Worm (Caenorhabditis elegans): ENCODE data around the gene Y55F3BL.6.

Y55F3BL.6 gene

ce11 chrIV:795383-795872 lies 11.4 kb downstream of the Y55F3BL.6 start, which contains the start of gene skr-18:
Gene skr-18, minus strand, starts transcription at chrIV:795433.
- TF ChIP-seq lin-39 (tag; optimal IDR thresholded peaks at IDR 0.05): no peak
- TF ChIP-seq ZK546.5 (tag; optimal IDR thresholded peaks at IDR 0.05): no peak
- TF ChIP-seq ceh-82 (tag; optimal IDR thresholded peaks at IDR 0.05): no peak
- no peak for TF ChIP-seq nhr-25 (tag; optimal IDR thresholded peaks at IDR 0.05)
- TF ChIP-seq skn-1 (tag; optimal IDR thresholded peaks at IDR 0.05): no peak
- no peak for TF ChIP-seq nhr-77 (tag; optimal IDR thresholded peaks at IDR 0.05)
- no peak for TF ChIP-seq pha-4 (tag; optimal IDR thresholded peaks at IDR 0.05)
- no peak for TF ChIP-seq nhr-43 (tag; optimal IDR thresholded peaks at IDR 0.05; ENCODE audit: poor library complexity, severe bottlenecking)
- no peak for TF ChIP-seq nhr-11 (tag; optimal IDR thresholded peaks at IDR 0.05)
- TF ChIP-seq nhr-67 (tag; optimal IDR thresholded peaks at IDR 0.05): no peak
- TF ChIP-seq daf-12 (tag; optimal IDR thresholded peaks at IDR 0.05): no peak
- no peak for TF ChIP-seq fkh-10 (GFP tag; optimal IDR thresholded peaks at IDR 0.05)
- no peak for TF ChIP-seq nhr-28 (tag; optimal IDR thresholded peaks at IDR 0.05)
- TF ChIP-seq ceh-9 (tag; optimal IDR thresholded peaks at IDR 0.05): no peak
- no peak for TF ChIP-seq zag-1 (tag; optimal IDR thresholded peaks at IDR 0.05)
- no peak for TF ChIP-seq sea-2 (GFP tag; optimal IDR thresholded peaks at IDR 0.05)
- no peak for TF ChIP-seq elt-3 (tag; optimal IDR thresholded peaks at IDR 0.05)
- TF ChIP-seq nhr-237 (tag; optimal IDR thresholded peaks at IDR 0.05): no peak
- no peak for TF ChIP-seq nhr-12 (tag; optimal IDR thresholded peaks at IDR 0.05)

DNA sequence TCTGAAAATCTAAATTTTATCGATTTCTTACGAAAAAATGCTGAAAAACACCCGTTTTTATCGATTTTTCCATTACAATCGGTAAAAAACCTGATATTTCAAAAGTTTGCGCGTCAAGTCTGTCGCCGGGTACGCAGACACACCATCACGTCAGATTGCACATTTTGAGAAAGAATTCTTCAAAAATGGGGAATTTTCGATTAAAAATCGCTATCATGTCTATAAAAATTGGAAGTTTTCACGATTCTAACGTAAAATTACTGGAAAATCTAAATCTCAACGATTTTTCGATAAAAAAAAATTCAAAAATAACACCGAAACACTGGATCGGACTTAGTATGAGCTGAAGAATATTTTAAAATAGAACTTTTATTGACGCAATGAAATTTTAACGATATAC lies 12.6 kb downstream of the Y55F3BL.6 start, which contains the start of gene F56B3.4:
Gene F56B3.4, minus strand, starts transcription at position 1 of the 400 bp plus-strand sequence.
- TF ChIP-seq pqm-1 (tag; optimal IDR thresholded peaks at IDR 0.05): no peak
- no peak for TF ChIP-seq nhr-23 (tag; optimal IDR thresholded peaks at IDR 0.05)
- no peak for TF ChIP-seq nhr-28 (tag; optimal IDR thresholded peaks at IDR 0.05)
- no peak for TF ChIP-seq nhr-77 (tag; optimal IDR thresholded peaks at IDR 0.05)
- no peak for TF ChIP-seq lin-15B (tag; optimal IDR thresholded peaks at IDR 0.05)
- TF ChIP-seq elt-1 (tag; optimal IDR thresholded peaks at IDR 0.05): no peak
- TF ChIP-seq hmg-11 (tag; optimal IDR thresholded peaks at IDR 0.05): no peak
- TF ChIP-seq ceh-9 (tag; optimal IDR thresholded peaks at IDR 0.05): no peak
- no peak for TF ChIP-seq sea-2 (GFP tag; optimal IDR thresholded peaks at IDR 0.05)
- TF ChIP-seq ztf-4 (tag; optimal IDR thresholded peaks at IDR 0.05): no peak
- TF ChIP-seq nhr-237 (tag; optimal IDR thresholded peaks at IDR 0.05): no peak
- TF ChIP-seq aly-2 (tag; optimal IDR thresholded peaks at IDR 0.05): no peak
- TF ChIP-seq nhr-12 (tag; optimal IDR thresholded peaks at IDR 0.05): no peak
- TF ChIP-seq zag-1 (tag; optimal IDR thresholded peaks at IDR 0.05): no peak

DNA sequence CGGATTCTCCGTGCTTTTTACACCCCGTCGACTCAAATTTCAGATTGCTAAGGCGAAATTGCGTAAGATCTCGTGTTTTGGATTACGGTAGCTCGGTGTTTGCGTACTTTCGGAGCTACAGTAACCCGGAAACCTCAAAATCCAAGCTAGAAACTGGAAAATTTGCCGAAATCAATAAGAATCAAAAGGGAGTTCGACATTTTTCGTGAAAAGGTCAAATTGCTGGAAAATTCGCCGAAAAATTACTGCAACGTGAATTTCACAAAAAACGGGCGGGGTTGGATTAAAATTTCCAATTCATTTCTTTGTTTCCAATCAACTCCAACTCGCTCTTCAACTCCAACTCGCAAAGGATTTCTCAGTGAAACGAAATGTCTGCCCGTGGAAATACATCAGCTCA lies 19.1 kb downstream of the Y55F3BL.6 start, which contains the start of gene F56B3.6:
Gene F56B3.6, plus strand, starts transcription at position 301 of the 400 bp plus-strand sequence.
- TF ChIP-seq nhr-11 (tag; optimal IDR thresholded peaks at IDR 0.05): no peak
- TF ChIP-seq unc-62 (GFP tag; optimal IDR thresholded peaks at IDR 0.05): no peak
- TF ChIP-seq ama-1 (optimal IDR thresholded peaks at IDR 0.05): no peak
- TF ChIP-seq nhr-76 (tag; optimal IDR thresholded peaks at IDR 0.05): no peak
- TF ChIP-seq ztf-4 (tag; optimal IDR thresholded peaks at IDR 0.05): no peak
- TF ChIP-seq nhr-23 (tag; optimal IDR thresholded peaks at IDR 0.05): no peak
- no peak for TF ChIP-seq egl-27 (tag; optimal IDR thresholded peaks at IDR 0.05)
- no peak for TF ChIP-seq lsy-12 (tag; optimal IDR thresholded peaks at IDR 0.05)

DNA sequence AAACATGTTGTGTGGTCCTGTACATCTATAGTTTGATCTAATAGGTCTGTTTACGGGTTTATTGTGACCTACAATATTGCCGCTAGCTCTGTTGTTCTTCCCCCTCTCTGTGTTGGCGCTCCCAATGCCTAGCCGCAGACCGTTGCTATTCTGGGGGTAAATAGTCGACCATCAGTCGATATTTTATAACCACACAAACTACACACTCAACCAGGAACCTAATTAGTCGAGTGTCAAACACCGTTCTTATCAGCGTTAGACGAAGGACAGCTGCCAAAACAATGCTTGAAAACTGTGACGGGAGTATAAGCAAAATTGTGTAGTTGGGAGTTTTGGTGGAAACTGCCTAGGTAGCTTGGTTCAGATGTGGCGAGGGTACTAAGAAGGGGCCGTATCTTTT lies 24.5 kb downstream of the Y55F3BL.6 start:
- TF ChIP-seq jun-1 (tag; optimal IDR thresholded peaks at IDR 0.05) (no peak), nhr-77 (tag; optimal IDR thresholded peaks at IDR 0.05) (no peak)

DNA sequence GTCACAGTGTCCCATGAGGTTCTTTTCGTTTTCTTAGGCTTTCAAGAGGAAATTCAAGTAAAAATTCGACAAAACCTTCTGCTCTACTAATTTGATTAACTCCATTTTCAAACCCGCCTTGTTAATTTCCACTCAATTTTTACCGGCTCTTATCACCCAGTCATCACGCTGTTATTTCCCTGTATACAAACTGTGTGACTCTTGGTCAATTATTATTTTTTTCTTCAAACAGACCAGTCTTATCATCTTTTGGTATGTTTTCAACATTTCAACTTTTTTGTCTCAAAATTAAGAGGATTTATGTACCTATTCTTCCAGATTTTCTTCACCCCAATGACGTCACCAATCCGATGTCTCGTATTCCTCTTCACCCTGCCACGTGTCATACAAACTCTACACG lies 28.4 kb downstream of the Y55F3BL.6 start, which contains the start of gene ugt-52:
Gene ugt-52, plus strand, starts transcription at position 301 of the 400 bp plus-strand sequence.
- no peak for TF ChIP-seq elt-2 (tag; optimal IDR thresholded peaks at IDR 0.05)
- TF ChIP-seq aly-2 (tag; optimal IDR thresholded peaks at IDR 0.05): no peak
- peak; percentile 9 for TF ChIP-seq pha-4 (tag; optimal IDR thresholded peaks at IDR 0.05)
- TF ChIP-seq fos-1 (tag; optimal IDR thresholded peaks at IDR 0.05): no peak
- no peak for TF ChIP-seq elt-3 (tag; optimal IDR thresholded peaks at IDR 0.05)
